Fruit fly (Drosophila melanogaster): Measurements from ENCODE around the gene CG11583.

Gene CG11583

DNA sequence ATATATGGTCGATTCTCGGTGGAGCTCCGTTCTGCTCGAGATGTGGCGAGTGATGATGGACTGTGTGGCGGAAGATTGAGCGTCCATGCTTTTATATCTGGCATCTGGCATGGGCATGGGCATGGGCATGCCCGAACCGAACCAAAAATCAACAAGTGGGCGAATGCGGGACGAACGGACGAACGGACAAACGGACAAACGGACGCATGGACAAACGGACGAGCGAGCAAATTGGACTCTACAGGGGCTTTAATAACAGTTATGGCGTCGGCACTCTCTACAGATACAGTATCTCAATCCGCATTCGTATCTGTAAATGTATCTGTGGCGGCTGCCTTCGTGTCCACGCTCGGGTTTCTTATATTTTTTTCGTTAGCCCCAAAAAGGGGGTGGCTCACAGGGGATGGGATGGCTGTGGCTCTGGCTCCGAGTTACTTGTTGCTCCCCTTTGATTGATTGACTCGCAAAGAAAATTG is 46.5 kb downstream of the CG11583 start, which contains the start of gene ImpL2 (continued):
- TF ChIP-seq CG6813 (GFP tag; optimal IDR thresholded peaks at IDR 0.05) (no peak), CG13296 (GFP tag; optimal IDR thresholded peaks at IDR 0.05) (no peak)

DNA sequence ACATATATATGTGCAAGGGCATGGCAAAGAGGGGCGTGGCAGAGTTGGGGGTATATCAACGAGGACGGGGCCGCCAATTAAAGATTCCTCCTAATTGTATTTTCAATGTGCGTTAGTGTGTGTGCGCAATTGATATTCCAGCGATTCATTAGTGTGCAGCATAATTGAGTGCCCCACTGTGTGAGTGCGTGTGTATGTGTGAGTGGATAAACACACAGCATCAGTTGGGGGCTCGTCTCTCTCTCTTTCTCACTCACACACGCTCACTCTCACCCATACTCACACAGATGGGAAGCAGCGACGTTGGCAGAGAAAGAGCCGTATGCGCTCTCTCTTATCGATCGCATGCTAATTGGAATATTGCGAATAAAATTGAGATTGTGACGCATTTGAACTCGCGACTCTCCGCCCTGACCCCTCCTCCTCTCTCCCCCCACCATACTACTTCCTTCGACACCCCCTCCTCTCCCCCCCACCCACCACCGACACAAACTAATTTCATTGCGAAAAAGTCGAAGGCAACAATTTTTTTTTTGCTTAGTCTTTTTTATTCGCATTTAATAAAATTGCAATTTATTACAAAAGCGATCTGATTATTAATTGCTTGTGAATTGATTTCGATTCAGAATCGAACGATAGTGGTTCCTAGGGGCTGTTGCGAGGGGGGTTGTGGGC is 48.9 kb downstream of the CG11583 start:
- no peak for TF ChIP-seq CG6689 (GFP tag; IDR thresholded peaks at IDR 0.05)
- TF ChIP-seq Doc3 (GFP tag; IDR thresholded peaks at IDR 0.05; ENCODE audit: partially characterized antibody): no peak
- no peak for TF ChIP-seq jumu (GFP tag; optimal IDR thresholded peaks at IDR 0.05)
- no peak for TF ChIP-seq CG16779 (GFP tag; IDR thresholded peaks at IDR 0.05)
- TF ChIP-seq hkb (optimal IDR thresholded peaks at IDR 0.05): no peak
- no peak for TF ChIP-seq hkb (GFP tag; IDR thresholded peaks at IDR 0.05)
- no peak for TF ChIP-seq CG14710 (tag; optimal IDR thresholded peaks at IDR 0.05)
- TF ChIP-seq CG10979 (tag; optimal IDR thresholded peaks at IDR 0.05): no peak
- TF ChIP-seq Chrac-16 (GFP tag; optimal IDR thresholded peaks at IDR 0.05): no peak
- no peak for TF ChIP-seq Vsx1 (GFP tag; optimal IDR thresholded peaks at IDR 0.05)
- TF ChIP-seq disco-r (GFP tag; optimal IDR thresholded peaks at IDR 0.05): no peak
- TF ChIP-seq nmo (GFP tag; optimal IDR thresholded peaks at IDR 0.05): no peak
- TF ChIP-seq CG11398 (GFP tag; optimal IDR thresholded peaks at IDR 0.05): no peak
- TF ChIP-seq Ada2b (GFP tag; IDR thresholded peaks at IDR 0.05): no peak
- no peak for TF ChIP-seq Aef1 (GFP tag; IDR thresholded peaks at IDR 0.05)
- TF ChIP-seq da (GFP tag; optimal IDR thresholded peaks at IDR 0.05): no peak
- TF ChIP-seq bab2 (GFP tag; optimal IDR thresholded peaks at IDR 0.05): no peak
- no peak for TF ChIP-seq twi (tag; optimal IDR thresholded peaks at IDR 0.05)
- no peak for TF ChIP-seq dimm (GFP tag; IDR thresholded peaks at IDR 0.05)
- TF ChIP-seq CG17186 (GFP tag; optimal IDR thresholded peaks at IDR 0.05): no peak
- no peak for TF ChIP-seq CG8281 (tag; optimal IDR thresholded peaks at IDR 0.05)
- no peak for TF ChIP-seq Bgb (GFP tag; IDR thresholded peaks at IDR 0.05; ENCODE audit: partially characterized antibody)
- no peak for TF ChIP-seq Gug (GFP tag; IDR thresholded peaks at IDR 0.05)
- TF ChIP-seq br (optimal IDR thresholded peaks at IDR 0.05): no peak
- no peak for TF ChIP-seq CG42726 (GFP tag; IDR thresholded peaks at IDR 0.05; ENCODE audit: partially characterized antibody)
- TF ChIP-seq Scr (GFP tag; IDR thresholded peaks at IDR 0.05; ENCODE audit: partially characterized antibody): no peak
- no peak for TF ChIP-seq nau (GFP tag; optimal IDR thresholded peaks at IDR 0.05)
- TF ChIP-seq tll (GFP tag; optimal IDR thresholded peaks at IDR 0.05): no peak
- no peak for TF ChIP-seq sens (GFP tag)
- TF ChIP-seq Antp (GFP tag; optimal IDR thresholded peaks at IDR 0.05): no peak
- TF ChIP-seq ap (GFP tag; IDR thresholded peaks at IDR 0.05): no peak
- TF ChIP-seq CG12104 (GFP tag; optimal IDR thresholded peaks at IDR 0.05): no peak
- TF ChIP-seq ro (GFP tag; IDR thresholded peaks at IDR 0.05): no peak
- TF ChIP-seq NfI (GFP tag; optimal IDR thresholded peaks at IDR 0.05): no peak
- TF ChIP-seq CG13894 (tag; optimal IDR thresholded peaks at IDR 0.05): no peak
- no peak for TF ChIP-seq klu (GFP tag; IDR thresholded peaks at IDR 0.05)
- TF ChIP-seq Hr78 (GFP tag; optimal IDR thresholded peaks at IDR 0.05): no peak
- no peak for TF ChIP-seq Fer2 (tag; optimal IDR thresholded peaks at IDR 0.05)
- TF ChIP-seq HLHmδ (GFP tag; optimal IDR thresholded peaks at IDR 0.05): peak; percentile 36
- TF ChIP-seq CG1024 (GFP tag; IDR thresholded peaks at IDR 0.05): no peak
- TF ChIP-seq CG33557 (GFP tag; optimal IDR thresholded peaks at IDR 0.05): no peak
- TF ChIP-seq tup (GFP tag; optimal IDR thresholded peaks at IDR 0.05): no peak
- TF ChIP-seq schlank (tag; optimal IDR thresholded peaks at IDR 0.05): no peak
- no peak for TF ChIP-seq CG2875 (GFP tag; optimal IDR thresholded peaks at IDR 0.05)
- no peak for TF ChIP-seq CG17912 (GFP tag; optimal IDR thresholded peaks at IDR 0.05)
- no peak for TF ChIP-seq HHEX (GFP tag; optimal IDR thresholded peaks at IDR 0.05)
